Fruit fly (Drosophila melanogaster) Kc167 (cell line): Measurements from ENCODE around the gene CG9592.

ENCODE experiments used
- h ChIP-seq: fragments of >200 bp; optimal IDR thresholded peaks from 3 replicates; lab custom pipeline; 2018; ENCODE audit warnings: missing external identifiers
- insv ChIP-seq: fragments of >200 bp; optimal IDR thresholded peaks from 3 replicates; lab custom pipeline; 2018; ENCODE audit warnings: missing external identifiers
- ttk ChIP-seq: sonication (Bioruptor generic); optimal IDR thresholded peaks from 2 replicates; lab custom pipeline; 2017; ENCODE audit warnings: missing external identifiers

DNA sequence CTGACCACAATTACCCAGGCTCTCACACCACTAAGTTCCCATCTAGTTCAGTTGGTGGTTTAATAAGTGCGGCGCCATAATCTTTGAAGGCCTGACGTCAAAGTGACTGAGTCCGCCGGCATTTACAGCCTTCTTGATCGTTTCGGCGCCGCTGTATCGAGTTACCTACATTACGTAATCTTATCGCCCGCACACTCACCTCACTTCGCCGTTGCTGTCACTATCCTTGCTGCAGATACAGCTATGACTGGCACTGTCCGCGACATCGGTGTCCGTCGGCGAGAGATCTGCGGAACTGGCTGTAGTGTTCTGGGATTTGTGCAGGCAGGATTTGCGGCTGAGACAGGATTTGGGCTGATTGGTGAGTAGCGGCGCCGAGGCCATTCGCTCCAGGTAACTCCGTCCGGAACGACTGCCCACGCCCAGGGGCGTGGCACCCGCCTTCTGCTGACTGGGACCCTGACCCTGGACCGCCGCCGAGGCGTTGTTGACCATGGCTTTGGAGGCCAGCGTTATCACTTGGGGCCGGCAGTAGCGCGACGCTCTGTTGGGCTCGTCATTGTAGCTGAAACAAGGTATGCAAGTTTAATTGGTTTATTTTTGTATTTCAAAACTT lies 29.4 kb downstream of the CG9592 start:
- no peak for TF ChIP-seq h
- no peak for TF ChIP-seq ttk (lab: Kevin White, UChicago)
- no peak for TF ChIP-seq insv (lab: Kevin White, UChicago)
